Fruit fly (Drosophila melanogaster): ENCODE measurements around the gene CG34375.

CG34375 gene

DNA sequence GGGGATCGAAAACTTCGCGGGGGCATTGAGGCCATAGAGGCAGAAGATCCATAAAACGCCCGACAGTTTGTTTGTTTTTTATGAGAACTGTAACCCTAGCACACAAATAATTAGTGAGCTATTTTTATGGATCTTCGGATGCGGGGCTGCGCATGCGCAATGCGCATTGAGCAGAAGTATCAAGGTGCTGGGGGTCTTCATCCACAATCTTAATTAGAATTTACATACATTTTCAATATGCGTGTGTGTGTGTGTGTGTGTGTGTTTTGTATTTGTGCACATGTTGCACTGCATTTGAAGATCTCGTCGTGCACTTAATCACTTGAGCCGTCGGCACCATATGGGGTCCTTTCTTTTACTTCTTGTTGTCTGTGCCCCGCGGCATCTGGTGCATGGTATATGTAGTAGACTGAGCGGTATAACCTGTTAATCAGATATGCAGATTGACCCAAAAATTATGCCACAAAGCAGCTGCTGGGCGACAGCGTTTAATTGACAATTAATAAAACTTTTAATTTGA, 32.4 kb upstream of the CG34375 start:
- TF ChIP-seq D1 (tag; optimal IDR thresholded peaks at IDR 0.05) (no peak), Ets98B (GFP tag; IDR thresholded peaks at IDR 0.05) (no peak), fd96Ca (GFP tag; IDR thresholded peaks at IDR 0.05) (no peak), CG4496 (GFP tag; IDR thresholded peaks at IDR 0.05) (no peak), CG32121 (GFP tag; IDR thresholded peaks at IDR 0.05) (no peak), CG15710 (tag; optimal IDR thresholded peaks at IDR 0.05) (no peak), CG13204 (GFP tag; optimal IDR thresholded peaks at IDR 0.05) (no peak), CG12605 (GFP tag; IDR thresholded peaks at IDR 0.05) (no peak), Pif1B (GFP tag; optimal IDR thresholded peaks at IDR 0.05) (no peak), Snoo (tag; optimal IDR thresholded peaks at IDR 0.05) (no peak), CG10348 (GFP tag; IDR thresholded peaks at IDR 0.05) (no peak), rn (GFP tag; IDR thresholded peaks at IDR 0.05) (no peak), CG8159 (tag; optimal IDR thresholded peaks at IDR 0.05) (no peak), CG8301 (tag; optimal IDR thresholded peaks at IDR 0.05) (no peak), gl (tag; optimal IDR thresholded peaks at IDR 0.05) (no peak), EcR (GFP tag; optimal IDR thresholded peaks at IDR 0.05) (no peak), CG9948 (tag; optimal IDR thresholded peaks at IDR 0.05) (no peak), CG17806 (tag; optimal IDR thresholded peaks at IDR 0.05) (no peak)

DNA sequence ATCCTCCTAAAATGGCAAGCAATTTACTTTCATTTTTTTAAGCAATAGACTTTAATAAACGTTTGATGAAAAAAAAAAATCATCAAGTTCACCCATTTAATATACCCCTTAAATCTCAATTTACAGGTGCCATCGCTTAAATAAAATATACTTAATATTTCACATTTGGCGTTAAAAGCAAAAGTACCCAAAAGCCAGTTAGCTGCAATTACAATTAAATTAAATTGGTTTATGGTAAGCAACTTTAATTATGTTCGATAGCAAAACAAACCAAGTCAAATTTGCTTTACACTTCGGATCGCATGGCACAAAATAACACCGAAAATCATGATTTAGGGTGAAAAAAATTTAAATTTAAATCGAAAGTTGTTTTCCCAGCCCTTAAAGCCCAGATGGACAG, 31.6 kb upstream of the CG34375 start, which contains the start of gene CG13838:
Gene CG13838, plus strand, starts transcription at position 301 of the 400 bp plus-strand sequence.
- no peak for TF ChIP-seq CG8159 (tag; optimal IDR thresholded peaks at IDR 0.05)
- no peak for TF ChIP-seq rn (GFP tag; IDR thresholded peaks at IDR 0.05)
- no peak for TF ChIP-seq CG32121 (GFP tag; IDR thresholded peaks at IDR 0.05)
- TF ChIP-seq CG4496 (GFP tag; IDR thresholded peaks at IDR 0.05), result no peak
- TF ChIP-seq Ets98B (GFP tag; IDR thresholded peaks at IDR 0.05), result no peak
- TF ChIP-seq CG12605 (GFP tag; IDR thresholded peaks at IDR 0.05), result no peak
- TF ChIP-seq CG17806 (tag; optimal IDR thresholded peaks at IDR 0.05), result no peak
- no peak for TF ChIP-seq CG14655 (GFP tag; optimal IDR thresholded peaks at IDR 0.05)
- TF ChIP-seq gl (tag; optimal IDR thresholded peaks at IDR 0.05), result no peak
- TF ChIP-seq fd96Ca (GFP tag; IDR thresholded peaks at IDR 0.05), result no peak
- TF ChIP-seq CG34367 (tag; optimal IDR thresholded peaks at IDR 0.05), result no peak

DNA sequence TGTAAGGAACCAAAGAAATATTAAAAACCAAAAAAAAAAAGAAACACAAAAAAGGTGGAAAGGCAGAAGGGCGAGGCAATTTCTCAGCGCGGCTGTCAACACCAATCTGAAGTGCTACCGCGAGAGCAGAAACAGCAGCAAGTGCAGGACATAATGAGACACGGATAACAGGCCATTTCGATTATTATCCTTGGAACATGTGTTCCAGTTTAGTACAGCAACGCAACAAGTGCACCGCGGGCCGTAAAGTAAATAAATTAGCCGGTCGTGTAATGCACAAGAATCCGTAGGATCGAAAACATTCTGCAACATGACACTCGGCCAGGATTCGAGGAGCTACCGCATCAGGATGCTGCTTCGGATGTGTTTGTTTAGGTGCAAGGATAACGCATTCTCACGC, 27.7 kb upstream of the CG34375 start:
- TF ChIP-seq CG8159 (tag; optimal IDR thresholded peaks at IDR 0.05) (no peak), CG17806 (tag; optimal IDR thresholded peaks at IDR 0.05) (no peak), CG13204 (GFP tag; optimal IDR thresholded peaks at IDR 0.05) (no peak), Pif1B (GFP tag; optimal IDR thresholded peaks at IDR 0.05) (no peak), CG4496 (GFP tag; IDR thresholded peaks at IDR 0.05) (no peak), CG14655 (GFP tag; optimal IDR thresholded peaks at IDR 0.05) (no peak), CG8301 (tag; optimal IDR thresholded peaks at IDR 0.05) (no peak), CG9948 (tag; optimal IDR thresholded peaks at IDR 0.05) (no peak), CG32121 (GFP tag; IDR thresholded peaks at IDR 0.05) (no peak), CG12605 (GFP tag; IDR thresholded peaks at IDR 0.05) (no peak), Snoo (tag; optimal IDR thresholded peaks at IDR 0.05) (no peak), Ets98B (GFP tag; IDR thresholded peaks at IDR 0.05) (no peak), CG15710 (tag; optimal IDR thresholded peaks at IDR 0.05) (no peak), D1 (tag; optimal IDR thresholded peaks at IDR 0.05) (no peak), CG10348 (GFP tag; IDR thresholded peaks at IDR 0.05) (no peak), EcR (GFP tag; optimal IDR thresholded peaks at IDR 0.05) (no peak), CG34367 (tag; optimal IDR thresholded peaks at IDR 0.05) (no peak)

DNA sequence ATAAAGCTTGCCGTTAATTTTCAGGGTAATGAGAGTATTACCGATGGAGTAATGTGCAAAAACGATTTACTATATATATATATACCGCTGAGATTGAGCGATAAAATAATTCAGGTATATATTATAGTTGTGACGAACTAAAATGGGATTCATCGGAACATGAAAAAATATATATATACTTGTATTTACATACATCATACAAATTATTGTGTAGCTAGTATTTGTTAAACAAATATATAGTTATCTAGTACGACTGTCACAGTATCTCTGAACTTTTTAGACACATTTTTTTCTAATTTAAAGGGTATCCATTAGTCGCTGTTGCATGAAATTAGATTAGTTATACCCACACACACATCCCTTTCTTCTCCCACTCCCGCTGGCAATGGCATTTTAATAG, 26.0 kb upstream of the CG34375 start:
- no peak for TF ChIP-seq CG13204 (GFP tag; optimal IDR thresholded peaks at IDR 0.05)
- TF ChIP-seq CG32121 (GFP tag; IDR thresholded peaks at IDR 0.05), result no peak
- no peak for TF ChIP-seq CG34367 (tag; optimal IDR thresholded peaks at IDR 0.05)
- no peak for TF ChIP-seq CG14655 (GFP tag; optimal IDR thresholded peaks at IDR 0.05)
- TF ChIP-seq Snoo (tag; optimal IDR thresholded peaks at IDR 0.05), result no peak
- TF ChIP-seq CG15710 (tag; optimal IDR thresholded peaks at IDR 0.05), result no peak
- TF ChIP-seq Pif1B (GFP tag; optimal IDR thresholded peaks at IDR 0.05), result no peak
- no peak for TF ChIP-seq D1 (tag; optimal IDR thresholded peaks at IDR 0.05)
- TF ChIP-seq fd96Ca (GFP tag; IDR thresholded peaks at IDR 0.05), result no peak
- TF ChIP-seq CG12605 (GFP tag; IDR thresholded peaks at IDR 0.05), result no peak
- TF ChIP-seq Pif1A (GFP tag; optimal IDR thresholded peaks at IDR 0.05), result no peak
- TF ChIP-seq gl (tag; optimal IDR thresholded peaks at IDR 0.05), result no peak
- no peak for TF ChIP-seq rn (GFP tag; IDR thresholded peaks at IDR 0.05)
- TF ChIP-seq CG10348 (GFP tag; IDR thresholded peaks at IDR 0.05), result no peak
- TF ChIP-seq Ets98B (GFP tag; IDR thresholded peaks at IDR 0.05), result no peak
- no peak for TF ChIP-seq CG9948 (tag; optimal IDR thresholded peaks at IDR 0.05)
- TF ChIP-seq CG8159 (tag; optimal IDR thresholded peaks at IDR 0.05), result no peak

DNA sequence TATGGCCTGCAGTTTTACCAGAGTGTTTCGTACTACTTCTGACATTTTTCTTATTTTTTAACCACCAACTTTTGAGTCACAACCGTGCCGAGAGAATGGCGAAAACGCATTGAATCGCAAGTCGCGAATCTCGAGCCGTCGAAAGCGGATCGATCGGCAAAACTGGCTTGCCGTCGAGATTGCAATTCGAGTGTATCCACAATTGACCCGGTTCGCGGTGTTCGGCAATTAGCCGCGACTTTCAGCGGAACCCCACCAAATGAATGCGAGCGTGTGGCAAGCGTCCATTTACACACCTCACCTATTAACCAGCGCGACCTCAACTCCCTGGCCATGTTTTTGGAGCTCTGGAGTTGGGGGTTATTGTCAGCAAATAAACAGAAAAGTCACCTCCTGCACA, 25.1 kb upstream of the CG34375 start, which contains the start of gene CG13833:
Gene CG13833, minus strand, starts transcription at position 101 of the 400 bp plus-strand sequence.
- TF ChIP-seq CG32121 (GFP tag; IDR thresholded peaks at IDR 0.05), result no peak
- no peak for TF ChIP-seq CG9948 (tag; optimal IDR thresholded peaks at IDR 0.05)
- no peak for TF ChIP-seq gl (tag; optimal IDR thresholded peaks at IDR 0.05)
- no peak for TF ChIP-seq Pif1A (GFP tag; optimal IDR thresholded peaks at IDR 0.05)
- no peak for TF ChIP-seq CG10348 (GFP tag; IDR thresholded peaks at IDR 0.05)
- TF ChIP-seq Snoo (tag; optimal IDR thresholded peaks at IDR 0.05), result no peak
- 0 out of 3 replicates have a peak, but pooled peaks have one; percentile 34 for TF ChIP-seq CG4496 (GFP tag; IDR thresholded peaks at IDR 0.05)
- no peak for TF ChIP-seq CG8301 (tag; optimal IDR thresholded peaks at IDR 0.05)
- no peak for TF ChIP-seq CG17806 (tag; optimal IDR thresholded peaks at IDR 0.05)
- no peak for TF ChIP-seq D1 (tag; optimal IDR thresholded peaks at IDR 0.05)
- 0 out of 3 replicates have a peak, but pooled peaks have one; percentile 44 for TF ChIP-seq fd96Ca (GFP tag; IDR thresholded peaks at IDR 0.05)
- TF ChIP-seq CG15710 (tag; optimal IDR thresholded peaks at IDR 0.05), result no peak

DNA sequence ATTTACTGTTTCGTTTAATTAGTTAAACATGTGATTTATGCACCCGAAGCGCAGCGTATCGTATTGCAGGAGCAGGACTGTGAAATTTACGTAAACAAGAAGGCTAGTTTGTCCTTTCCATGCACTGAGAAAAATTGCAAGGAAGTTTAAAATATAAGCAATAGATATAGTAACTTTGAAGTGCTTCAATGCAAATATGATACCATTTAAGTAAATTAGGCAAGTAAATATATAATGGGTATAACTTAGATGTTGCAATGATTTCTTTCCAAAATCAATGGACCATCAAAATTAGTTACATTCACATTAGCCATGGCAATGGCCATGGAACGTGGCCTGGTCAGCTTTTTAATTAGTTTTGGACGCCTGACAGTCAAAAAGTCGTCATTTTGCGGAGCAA, 20.5 kb upstream of the CG34375 start:
- TF ChIP-seq fd96Ca (GFP tag; IDR thresholded peaks at IDR 0.05) (no peak), CG15710 (tag; optimal IDR thresholded peaks at IDR 0.05) (no peak), Ets98B (GFP tag; IDR thresholded peaks at IDR 0.05) (no peak), CG10348 (GFP tag; IDR thresholded peaks at IDR 0.05) (no peak), CG14655 (GFP tag; optimal IDR thresholded peaks at IDR 0.05) (no peak), CG32121 (GFP tag; IDR thresholded peaks at IDR 0.05) (no peak), CG12605 (GFP tag; IDR thresholded peaks at IDR 0.05) (no peak), CG9948 (tag; optimal IDR thresholded peaks at IDR 0.05) (no peak), D1 (tag; optimal IDR thresholded peaks at IDR 0.05) (no peak), EcR (GFP tag; optimal IDR thresholded peaks at IDR 0.05) (no peak), Pif1A (GFP tag; optimal IDR thresholded peaks at IDR 0.05) (no peak), CG8159 (tag; optimal IDR thresholded peaks at IDR 0.05) (no peak), CG4496 (GFP tag; IDR thresholded peaks at IDR 0.05) (no peak), CG17806 (tag; optimal IDR thresholded peaks at IDR 0.05) (no peak), rn (GFP tag; IDR thresholded peaks at IDR 0.05) (no peak), Snoo (tag; optimal IDR thresholded peaks at IDR 0.05) (no peak), CG34367 (tag; optimal IDR thresholded peaks at IDR 0.05) (no peak), CG8301 (tag; optimal IDR thresholded peaks at IDR 0.05) (no peak)

All from whole organism, pupa.